Fruit fly (Drosophila melanogaster) whole organism, embryonic: ENCODE data around the gene Polr2I.

ENCODE experiments used
- Atf6 ChIP-seq: fragments of 200-800 bp; sonication (Bioruptor generic); IDR thresholded peaks from 2 replicates; pipeline ENCODE4 v1.3.6; 2022; ENCODE audit warnings: missing biosample characterization, missing genetic modification characterization
- CG12299 ChIP-seq: fragments of 200-800 bp; sonication (Bioruptor generic); optimal IDR thresholded peaks from 2 replicates; lab custom pipeline; 2018; ENCODE audit warnings: missing biosample characterization, mild to moderate bottlenecking, missing genetic modification characterization
- CG12391 ChIP-seq: fragments of 200-800 bp; sonication (Bioruptor generic); optimal IDR thresholded peaks from 3 replicates; lab custom pipeline; 2018; ENCODE audit warnings: missing biosample characterization, mild to moderate bottlenecking, missing genetic modification characterization, moderate library complexity
- CG13775 ChIP-seq: fragments of 200-800 bp; sonication (Bioruptor generic); optimal IDR thresholded peaks from 3 replicates; lab custom pipeline; 2017; ENCODE audit warnings: missing biosample characterization, mild to moderate bottlenecking, missing genetic modification characterization
- CG14014 ChIP-seq: fragments of 200-800 bp; sonication (Bioruptor generic); IDR thresholded peaks from 2 replicates; pipeline ENCODE4 v1.3.6; 2022; ENCODE audit warnings: missing biosample characterization, missing genetic modification characterization
- CG15479 ChIP-seq: fragments of 200-800 bp; sonication (Bioruptor generic); optimal IDR thresholded peaks from 3 replicates; lab custom pipeline; 2019; ENCODE audit warnings: missing biosample characterization, mild to moderate bottlenecking, missing genetic modification characterization, moderate library complexity
- CG1603 ChIP-seq: fragments of 200-800 bp; sonication (Bioruptor generic); optimal IDR thresholded peaks from 2 replicates; lab custom pipeline; 2019; ENCODE audit warnings: missing biosample characterization, mild to moderate bottlenecking, missing genetic modification characterization, moderate library complexity
- CG17328 ChIP-seq: fragments of 200-800 bp; sonication (Bioruptor generic); IDR thresholded peaks from 2 replicates; pipeline ENCODE4 v1.3.6; 2022; ENCODE audit warnings: missing biosample characterization, missing genetic modification characterization
- CG17385 ChIP-seq: fragments of 200-800 bp; sonication (Bioruptor generic); optimal IDR thresholded peaks from 3 replicates; lab custom pipeline; 2018; ENCODE audit warnings: missing biosample characterization, mild to moderate bottlenecking, missing genetic modification characterization
- CG32772 ChIP-seq: fragments of 200-800 bp; sonication (Bioruptor generic); IDR thresholded peaks from 2 replicates; pipeline ENCODE4 v1.3.6; 2022; ENCODE audit warnings: missing biosample characterization, missing genetic modification characterization
- CG4360 ChIP-seq: fragments of 200-800 bp; sonication (Bioruptor generic); IDR thresholded peaks from 2 replicates; pipeline ENCODE4 v1.3.6; 2022; ENCODE audit warnings: missing biosample characterization, missing genetic modification characterization
- CG4404 ChIP-seq: fragments of 200-800 bp; sonication (Bioruptor generic); IDR thresholded peaks from 2 replicates; pipeline ENCODE4 v1.3.6; 2022; ENCODE audit warnings: missing biosample characterization, missing genetic modification characterization
- CG6689 ChIP-seq: fragments of 200-800 bp; sonication (Bioruptor generic); IDR thresholded peaks from 2 replicates; pipeline ENCODE4 v1.3.6; 2022; ENCODE audit warnings: missing biosample characterization, missing genetic modification characterization
- CG8290 ChIP-seq, 3 experiments: fragments of 200-800 bp; sonication (Bioruptor generic); optimal IDR thresholded peaks; 2 replicates each; lab custom pipeline; 2016 to 2019; ENCODE audit warnings: missing biosample characterization in 3 of 3, missing genetic modification characterization in 3 of 3, mild to moderate bottlenecking in 2 of 3, moderate library complexity in 1 of 3
- CG8478 ChIP-seq: fragments of >200 bp; optimal IDR thresholded peaks from 2 replicates; lab custom pipeline; 2018
- CG8924 ChIP-seq: fragments of 200-800 bp; optimal IDR thresholded peaks from 3 replicates; lab custom pipeline; 2019; ENCODE audit warnings: missing biosample characterization, mild to moderate bottlenecking, missing genetic modification characterization, moderate library complexity
- CG9609 ChIP-seq: fragments of 200-800 bp; sonication (Bioruptor generic); optimal IDR thresholded peaks from 3 replicates; lab custom pipeline; 2016; ENCODE audit warnings: missing biosample characterization, missing genetic modification characterization
- Dll ChIP-seq: fragments of 200-800 bp; sonication (Bioruptor generic); IDR thresholded peaks from 4 replicates; pipeline ENCODE4 v1.3.6; 2022; ENCODE audit warnings: missing biosample characterization, missing genetic modification characterization; ENCODE audit not compliant: partially characterized antibody
- HLHmδ ChIP-seq: fragments of 200-800 bp; sonication (Bioruptor generic); optimal IDR thresholded peaks from 2 replicates; lab custom pipeline; 2018; ENCODE audit warnings: missing biosample characterization, mild to moderate bottlenecking, missing genetic modification characterization, moderate library complexity
- HmgD ChIP-seq: fragments of 200-800 bp; sonication (Bioruptor generic); optimal IDR thresholded peaks from 3 replicates; lab custom pipeline; 2016; ENCODE audit warnings: missing biosample characterization, missing genetic modification characterization
- Hr51 ChIP-seq, 2 experiments: fragments of 200-800 bp; sonication (Bioruptor generic); optimal IDR thresholded peaks; 2 replicates in 1 of 2; 3 replicates in 1 of 2; lab custom pipeline; 2016 to 2018; ENCODE audit warnings: missing biosample characterization in 2 of 2, missing genetic modification characterization in 2 of 2, mild to moderate bottlenecking in 1 of 2, moderate library complexity in 1 of 2
- Max ChIP-seq: fragments of 200-800 bp; sonication (Bioruptor generic); optimal IDR thresholded peaks from 2 replicates; lab custom pipeline; 2016; ENCODE audit warnings: missing biosample characterization, mild to moderate bottlenecking, missing genetic modification characterization
- Med ChIP-seq: fragments of 200-800 bp; sonication (Bioruptor generic); peaks from one replicate; lab custom pipeline; 2016; ENCODE audit warnings: missing biosample characterization, missing genetic modification characterization, mild to moderate bottlenecking, inconsistent platforms, moderate library complexity
- NFAT ChIP-seq: fragments of 200-800 bp; sonication (Bioruptor generic); IDR thresholded peaks from 2 replicates; pipeline ENCODE4 v1.3.6; 2022; ENCODE audit warnings: missing biosample characterization, missing genetic modification characterization
- Trl ChIP-seq, 3 experiments: fragments of >200 bp in 2 of 3; fragments of 200-800 bp in 1 of 3; sonication (Bioruptor generic) in 1 of 3; optimal IDR thresholded peaks; 2 replicates in 1 of 3; 3 replicates in 2 of 3; lab custom pipeline; 2016 to 2017; ENCODE audit warnings: missing biosample characterization in 1 of 3, missing genetic modification characterization in 1 of 3
- bab2 ChIP-seq: fragments of 200-800 bp; sonication (Bioruptor generic); optimal IDR thresholded peaks from 2 replicates; lab custom pipeline; 2016; ENCODE audit warnings: missing biosample characterization, missing genetic modification characterization
- bsh ChIP-seq, 2 experiments: fragments of 200-800 bp; sonication (Bioruptor generic); optimal IDR thresholded peaks; 2 replicates each; lab custom pipeline; 2017 to 2018; ENCODE audit warnings: mild to moderate bottlenecking in 2 of 2, missing biosample characterization in 2 of 2, missing genetic modification characterization in 2 of 2, moderate library complexity in 1 of 2
- cad ChIP-seq: fragments of >200 bp; optimal IDR thresholded peaks from 2 replicates; lab custom pipeline; 2017; ENCODE audit warnings: missing biosample characterization, missing genetic modification characterization
- cato ChIP-seq: fragments of 200-800 bp; sonication (Bioruptor generic); optimal IDR thresholded peaks from 2 replicates; lab custom pipeline; 2016; ENCODE audit warnings: missing biosample characterization, missing genetic modification characterization, borderline replicate concordance
- caup ChIP-seq: fragments of 200-800 bp; sonication (Bioruptor generic); optimal IDR thresholded peaks from 3 replicates; lab custom pipeline; 2017; ENCODE audit warnings: missing biosample characterization, mild to moderate bottlenecking, missing genetic modification characterization, moderate library complexity; ENCODE audit not compliant: severe bottlenecking
- corto ChIP-seq: fragments of 200-800 bp; sonication (Bioruptor generic); optimal IDR thresholded peaks from 2 replicates; lab custom pipeline; 2016; ENCODE audit warnings: missing biosample characterization, mild to moderate bottlenecking, missing genetic modification characterization, moderate library complexity
- disco-r ChIP-seq: fragments of 200-800 bp; sonication (Bioruptor generic); optimal IDR thresholded peaks from 2 replicates; lab custom pipeline; 2016; ENCODE audit warnings: missing biosample characterization, missing genetic modification characterization
- dmrt99B ChIP-seq: fragments of 200-800 bp; sonication (Bioruptor generic); optimal IDR thresholded peaks from 2 replicates; lab custom pipeline; 2018; ENCODE audit warnings: missing biosample characterization, mild to moderate bottlenecking, missing genetic modification characterization, moderate library complexity
- gem ChIP-seq: fragments of 200-800 bp; sonication (Bioruptor generic); optimal IDR thresholded peaks from 2 replicates; lab custom pipeline; 2019; ENCODE audit warnings: missing biosample characterization, mild to moderate bottlenecking, missing genetic modification characterization, moderate library complexity
- gsb ChIP-seq: fragments of 200-800 bp; sonication (Bioruptor generic); IDR thresholded peaks from 2 replicates; pipeline ENCODE4 v1.3.6; 2022; ENCODE audit warnings: missing biosample characterization, missing genetic modification characterization
- gsb-n ChIP-seq: fragments of 200-800 bp; sonication (Bioruptor generic); optimal IDR thresholded peaks from 3 replicates; lab custom pipeline; 2018; ENCODE audit warnings: missing biosample characterization, mild to moderate bottlenecking, missing genetic modification characterization
- jumu ChIP-seq: fragments of 200-800 bp; sonication (Bioruptor generic); optimal IDR thresholded peaks from 3 replicates; lab custom pipeline; 2016; ENCODE audit warnings: missing biosample characterization, missing genetic modification characterization
- lbe ChIP-seq: fragments of 200-800 bp; sonication (Bioruptor generic); optimal IDR thresholded peaks from 2 replicates; lab custom pipeline; 2016; ENCODE audit warnings: missing biosample characterization, mild to moderate bottlenecking, missing genetic modification characterization
- phol ChIP-seq: fragments of 200-800 bp; sonication (Bioruptor generic); optimal IDR thresholded peaks from 3 replicates; lab custom pipeline; 2018; ENCODE audit warnings: missing biosample characterization, mild to moderate bottlenecking, missing genetic modification characterization, moderate library complexity
- pros ChIP-seq: fragments of 200-800 bp; sonication (Bioruptor generic); optimal IDR thresholded peaks from 3 replicates; lab custom pipeline; 2019; ENCODE audit warnings: missing biosample characterization, mild to moderate bottlenecking, missing genetic modification characterization, moderate library complexity
- pum ChIP-seq: fragments of 200-800 bp; sonication (Bioruptor generic); optimal IDR thresholded peaks from 2 replicates; lab custom pipeline; 2016; ENCODE audit warnings: missing biosample characterization, missing genetic modification characterization
- pzg ChIP-seq: fragments of 200-800 bp; sonication (Bioruptor generic); optimal IDR thresholded peaks from 3 replicates; lab custom pipeline; 2018; ENCODE audit warnings: missing biosample characterization, mild to moderate bottlenecking, missing genetic modification characterization, moderate library complexity
- row ChIP-seq: fragments of 200-800 bp; sonication (Bioruptor generic); IDR thresholded peaks from 3 replicates; pipeline ENCODE4 v1.3.6; 2022; ENCODE audit warnings: missing biosample characterization, missing genetic modification characterization
- slbo ChIP-seq: fragments of 200-800 bp; sonication (Bioruptor generic); IDR thresholded peaks from 2 replicates; pipeline ENCODE4 v1.3.6; 2022; ENCODE audit warnings: missing biosample characterization, missing genetic modification characterization
- sug ChIP-seq: fragments of 200-800 bp; optimal IDR thresholded peaks from 2 replicates; lab custom pipeline; 2019; ENCODE audit warnings: missing biosample characterization, mild to moderate bottlenecking, missing genetic modification characterization, moderate library complexity
- z ChIP-seq: fragments of 200-800 bp; sonication (Bioruptor generic); IDR thresholded peaks from 3 replicates; pipeline ENCODE4 v1.3.6; 2022; ENCODE audit warnings: missing biosample characterization, missing genetic modification characterization

Polr2I gene

dm6 chr3R:14278523-14279303 lies 30.2 kb upstream of the Polr2I start (continued):
- peak; percentile 96 to 97 for TF ChIP-seq Trl (optimal IDR thresholded peaks at IDR 0.05; lab: Kevin White, UChicago)
- TF ChIP-seq Trl (GFP tag; optimal IDR thresholded peaks at IDR 0.05; lab: Kevin White, UChicago): no peak
- TF ChIP-seq phol (tag; lab: Kevin White, UChicago): peak; percentile 15
- peak; percentile 23 for TF ChIP-seq CG15479 (GFP tag; lab: Kevin White, UChicago)
- TF ChIP-seq pzg (GFP tag; lab: Kevin White, UChicago): no peak
- TF ChIP-seq corto: peak; percentile 8
- peak; percentile 12 for TF ChIP-seq jumu (GFP tag; lab: Kevin White, UChicago)
- TF ChIP-seq CG32772 (GFP tag; lab: Robert Waterston, UW): peak; percentile 81
- TF ChIP-seq gem (tag; lab: Kevin White, UChicago): peak; percentile 38
- peak; percentile 59 for TF ChIP-seq lbe (GFP tag; lab: Kevin White, UChicago)
- TF ChIP-seq CG8290 (GFP tag; optimal IDR thresholded peaks at IDR 0.05; lab: Kevin White, UChicago): peak; percentile 16
- peak in 1 of 2 experiments; percentile 27 for TF ChIP-seq CG8290 (tag; optimal IDR thresholded peaks at IDR 0.05; lab: Kevin White, UChicago)
- peak; percentile 38; the same call in 1 of the 2 replicates for TF ChIP-seq CG14014 (GFP tag; lab: Robert Waterston, UW)
- no peak for TF ChIP-seq gsb (GFP tag; lab: Robert Waterston, UW)
- peak; percentile 98 for TF ChIP-seq CG4360 (GFP tag; lab: Robert Waterston, UW)
- peak; percentile 8 for TF ChIP-seq HLHmδ (GFP tag; lab: Kevin White, UChicago)
- peak in 1 of 2 experiments; percentile 70 for TF ChIP-seq bsh (GFP tag; optimal IDR thresholded peaks at IDR 0.05; lab: Kevin White, UChicago)
- peak; percentile 15 for TF ChIP-seq CG9609 (GFP tag; lab: Kevin White, UChicago)
- peak; percentile 100 for TF ChIP-seq pros (GFP tag; lab: Kevin White, UChicago)
- peak; percentile 7 for TF ChIP-seq dmrt99B
- 0 out of 2 replicates have a peak, but pooled peaks have one; percentile 10 for TF ChIP-seq CG4404 (GFP tag; lab: Robert Waterston, UW)
- TF ChIP-seq CG1603 (tag; lab: Kevin White, UChicago): peak; percentile 12
- no peak for TF ChIP-seq disco-r (GFP tag; lab: Kevin White, UChicago)
- TF ChIP-seq HmgD: peak; percentile 44
- TF ChIP-seq row (GFP tag; lab: Robert Waterston, UW): peak; percentile 49
- 0 out of 2 replicates have a peak, but pooled peaks have one; percentile 23 for TF ChIP-seq slbo
- TF ChIP-seq CG6689 (GFP tag; lab: Robert Waterston, UW): peak; percentile 25

dm6 chr3R:14279311-14279998 lies 29.4 kb upstream of the Polr2I start:
- TF ChIP-seq CG8478 (lab: Kevin White, UChicago): no peak
- no peak for TF ChIP-seq cato
- TF ChIP-seq sug (tag; lab: Kevin White, UChicago): peak; percentile 5
- TF ChIP-seq Atf6 (GFP tag; lab: Robert Waterston, UW): no peak
- TF ChIP-seq cad (GFP tag; lab: Kevin White, UChicago): no peak
- peak; percentile 22 for TF ChIP-seq gsb-n (tag; lab: Kevin White, UChicago)
- no peak for TF ChIP-seq pum (GFP tag; lab: Kevin White, UChicago)
- peak; percentile 19 for TF ChIP-seq CG12299 (tag; lab: Kevin White, UChicago)
- TF ChIP-seq z (GFP tag; lab: Robert Waterston, UW): peak; percentile 55; the same call in 2 of the 3 replicates
- TF ChIP-seq CG12391 (tag; lab: Kevin White, UChicago): peak; percentile 11
- peak; percentile 27 for TF ChIP-seq CG8924
- no peak for TF ChIP-seq NFAT (GFP tag; lab: Robert Waterston, UW)
- TF ChIP-seq lbe (GFP tag; lab: Kevin White, UChicago): no peak
- TF ChIP-seq Max (GFP tag; lab: Kevin White, UChicago): peak; percentile 11
- TF ChIP-seq bab2 (GFP tag; lab: Kevin White, UChicago): no peak
- TF ChIP-seq CG13775: peak; percentile 9
- no peak for TF ChIP-seq Dll (GFP tag; lab: Robert Waterston, UW)
- TF ChIP-seq caup (GFP tag; lab: Kevin White, UChicago): peak; percentile 13
- TF ChIP-seq CG17385 (GFP tag; lab: Kevin White, UChicago): no peak
- peak; percentile 72 for TF ChIP-seq Med (GFP tag; lab: Kevin White, UChicago)
- peak in 1 of 2 experiments; percentile 52 for TF ChIP-seq Hr51 (GFP tag; optimal IDR thresholded peaks at IDR 0.05; lab: Kevin White, UChicago)
- TF ChIP-seq CG17328 (GFP tag; lab: Robert Waterston, UW): 0 out of 2 replicates have a peak, but pooled peaks have one; percentile 29
